Fruit fly (Drosophila melanogaster): Measurements from ENCODE around the gene Elp4.

DNA sequence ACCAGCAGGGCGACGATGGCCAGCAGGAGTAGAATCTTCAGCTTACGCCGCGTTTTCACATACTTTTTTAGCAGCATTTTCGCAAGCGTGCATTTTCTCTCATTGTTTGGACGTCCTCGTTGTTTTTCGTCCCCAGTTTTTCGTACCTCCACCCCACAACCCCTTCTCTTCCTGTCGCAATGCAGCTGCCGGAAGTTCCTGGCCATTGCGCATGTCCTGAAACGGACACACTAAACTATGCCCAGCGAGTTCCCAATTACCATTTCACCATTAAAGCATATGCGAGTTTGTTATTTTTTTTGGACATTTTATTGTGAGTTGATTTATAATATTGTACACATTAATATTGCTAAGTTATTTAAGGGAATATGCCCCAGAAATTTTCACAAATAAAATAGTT lies 15.1 kb downstream of the Elp4 start, which contains the start of gene CG14015:
- TF ChIP-seq dsf (GFP tag; optimal IDR thresholded peaks at IDR 0.05; ENCODE audit: borderline replicate concordance) (no peak), pan (optimal IDR thresholded peaks at IDR 0.05) (no peak), tai (GFP tag; optimal IDR thresholded peaks at IDR 0.05) (no peak), Dif (GFP tag; optimal IDR thresholded peaks at IDR 0.05; ENCODE audit: partially characterized antibody) (no peak), Jra (GFP tag; optimal IDR thresholded peaks at IDR 0.05) (no peak), dmrt93B (GFP tag; optimal IDR thresholded peaks at IDR 0.05) (no peak), psq (GFP tag; optimal IDR thresholded peaks at IDR 0.05) (no peak), h (GFP tag; optimal IDR thresholded peaks at IDR 0.05) (no peak), Rel (GFP tag; optimal IDR thresholded peaks at IDR 0.05) (no peak), Rel (tag; optimal IDR thresholded peaks at IDR 0.05) (no peak), ey (GFP tag; optimal IDR thresholded peaks at IDR 0.05) (no peak), dl (GFP tag; optimal IDR thresholded peaks at IDR 0.05; ENCODE audit: insufficient read depth in 1 of 2, partially characterized antibody in 2 of 2) (no peak), sv (GFP tag; optimal IDR thresholded peaks at IDR 0.05) (no peak), lola (GFP tag; optimal IDR thresholded peaks at IDR 0.05) (no peak), usp (GFP tag; optimal IDR thresholded peaks at IDR 0.05) (no peak)
